Worm (Caenorhabditis elegans) whole organism, early embryonic: ENCODE data around the gene T01B7.13.

Experiments used
- B0310.2 ChIP-seq: sonication (generic microtip); optimal IDR thresholded peaks from 2 replicates; lab custom pipeline; 2016; ENCODE audit warnings: mild to moderate bottlenecking, missing genetic modification characterization, missing compliant biosample characterization
- F13C5.2 ChIP-seq: sonication (generic microtip); optimal IDR thresholded peaks from 2 replicates; lab custom pipeline; 2017; ENCODE audit warnings: mild to moderate bottlenecking, missing genetic modification characterization, inconsistent platforms, missing compliant biosample characterization
- aly-1 ChIP-seq: sonication (generic microtip); optimal IDR thresholded peaks from 2 replicates; lab custom pipeline; 2016; ENCODE audit warnings: missing genetic modification characterization, missing compliant biosample characterization
- ama-1 ChIP-seq: fragments of 150-350 bp; optimal IDR thresholded peaks from 2 replicates; lab custom pipeline; 2014
- ceh-36 ChIP-seq: sonication (generic microtip); optimal IDR thresholded peaks from 2 replicates; lab custom pipeline; 2016; ENCODE audit warnings: missing genetic modification characterization, inconsistent platforms, missing compliant biosample characterization
- flt-1 ChIP-seq: fragments of 200-800 bp; sonication (Bioruptor generic); IDR thresholded peaks from 2 replicates; pipeline ENCODE4 v1.3.6; 2022; ENCODE audit warnings: missing genetic modification characterization, missing compliant biosample characterization
- hmg-4 ChIP-seq: fragments of 200-800 bp; sonication (Bioruptor generic); optimal IDR thresholded peaks from 2 replicates; lab custom pipeline; 2018; ENCODE audit warnings: mild to moderate bottlenecking, missing genetic modification characterization, missing compliant biosample characterization
- sea-1 ChIP-seq: fragments of 200-800 bp; sonication (Bioruptor generic); conservative IDR thresholded peaks from 2 replicates; pipeline ENCODE4 v1.3.6; 2022; ENCODE audit warnings: missing genetic modification characterization, missing compliant biosample characterization
- tbx-11 ChIP-seq: fragments of 200-800 bp; sonication (Bioruptor generic); IDR thresholded peaks from 2 replicates; pipeline ENCODE4 v1.3.6; 2022; ENCODE audit warnings: missing genetic modification characterization, missing compliant biosample characterization

DNA sequence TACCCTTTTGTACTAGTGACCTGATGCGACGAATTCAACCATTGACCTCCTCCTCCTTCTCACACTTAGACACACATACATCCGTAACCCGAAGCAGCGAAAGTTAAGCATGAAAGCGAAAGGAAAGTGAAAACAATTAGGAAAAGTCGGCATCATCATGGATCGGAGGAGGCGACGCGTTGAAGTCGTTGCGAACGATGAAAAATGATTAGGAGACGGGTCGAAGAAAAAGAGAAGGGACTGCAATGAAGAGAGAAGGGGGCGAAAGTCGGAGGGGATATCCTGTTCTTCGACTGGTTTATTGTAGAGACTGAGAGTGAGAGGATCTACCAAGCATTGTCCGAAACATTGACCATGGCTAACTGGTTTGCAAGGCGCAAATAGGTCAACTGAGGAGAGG lies 35.8 kb downstream of the T01B7.13 start:
- no peak for TF ChIP-seq tbx-11 (GFP tag; lab: Robert Waterston, UW)
- no peak for TF ChIP-seq ama-1 (lab: Kevin White, UChicago)
- no peak for TF ChIP-seq flt-1 (GFP tag; lab: Robert Waterston, UW)
- TF ChIP-seq ceh-36 (tag; lab: Kevin White, UChicago), result no peak
- no peak for TF ChIP-seq sea-1 (GFP tag; lab: Robert Waterston, UW)
- no peak for TF ChIP-seq B0310.2 (tag; lab: Kevin White, UChicago)
- no peak for TF ChIP-seq hmg-4 (GFP tag; lab: Kevin White, UChicago)
- no peak for TF ChIP-seq aly-1 (tag; lab: Kevin White, UChicago)
- no peak for TF ChIP-seq F13C5.2 (tag; lab: Kevin White, UChicago)
